Fruit fly (Drosophila melanogaster) whole organism, embryonic: ENCODE data around the gene Fign.
A peak's percentile ranks its signal among the peaks of the same experiment; 100 is the strongest.

Experiments used
- Adf1 ChIP-seq: fragments of 200-800 bp; sonication (Bioruptor generic); IDR thresholded peaks from 2 replicates; pipeline ENCODE4 v1.3.6; 2022; ENCODE audit warnings: missing biosample characterization, missing genetic modification characterization
- Atf6 ChIP-seq: fragments of 200-800 bp; sonication (Bioruptor generic); IDR thresholded peaks from 2 replicates; pipeline ENCODE4 v1.3.6; 2022; ENCODE audit warnings: missing biosample characterization, missing genetic modification characterization
- BtbVII ChIP-seq: fragments of 200-800 bp; sonication (Bioruptor generic); optimal IDR thresholded peaks from 3 replicates; lab custom pipeline; 2017; ENCODE audit warnings: missing biosample characterization, mild to moderate bottlenecking, missing genetic modification characterization
- CG10654 ChIP-seq: fragments of 200-800 bp; sonication (Bioruptor generic); optimal IDR thresholded peaks from 2 replicates; lab custom pipeline; 2016; ENCODE audit warnings: missing biosample characterization, missing genetic modification characterization
- CG10959 ChIP-seq: fragments of 200-800 bp; sonication (Bioruptor generic); IDR thresholded peaks from 2 replicates; pipeline ENCODE4 v1.3.6; 2022; ENCODE audit warnings: missing biosample characterization, missing genetic modification characterization
- CG12071 ChIP-seq: fragments of 200-800 bp; sonication (Bioruptor generic); optimal IDR thresholded peaks from 3 replicates; lab custom pipeline; 2018; ENCODE audit warnings: missing biosample characterization, mild to moderate bottlenecking, missing genetic modification characterization
- CG12236 ChIP-seq: fragments of 200-800 bp; sonication (Bioruptor generic); optimal IDR thresholded peaks from 2 replicates; lab custom pipeline; 2016; ENCODE audit warnings: missing biosample characterization, missing genetic modification characterization
- CG13624 ChIP-seq: fragments of 200-800 bp; sonication (Bioruptor generic); optimal IDR thresholded peaks from 2 replicates; lab custom pipeline; 2016; ENCODE audit warnings: missing biosample characterization, missing genetic modification characterization
- CG13894 ChIP-seq: fragments of 200-800 bp; sonication (Bioruptor generic); optimal IDR thresholded peaks from 3 replicates; lab custom pipeline; 2018; ENCODE audit warnings: missing biosample characterization, mild to moderate bottlenecking, missing genetic modification characterization, moderate library complexity
- CG14014 ChIP-seq: fragments of 200-800 bp; sonication (Bioruptor generic); IDR thresholded peaks from 2 replicates; pipeline ENCODE4 v1.3.6; 2022; ENCODE audit warnings: missing biosample characterization, missing genetic modification characterization
- CG16813 ChIP-seq: fragments of 200-800 bp; sonication (Bioruptor generic); IDR thresholded peaks from 3 replicates; pipeline ENCODE4 v1.3.6; 2022; ENCODE audit warnings: missing biosample characterization, missing genetic modification characterization; ENCODE audit not compliant: partially characterized antibody
- CG17186 ChIP-seq: fragments of 200-800 bp; sonication (Bioruptor generic); optimal IDR thresholded peaks from 3 replicates; lab custom pipeline; 2017; ENCODE audit warnings: missing biosample characterization, missing genetic modification reagents, missing genetic modification characterization
- CG17568 ChIP-seq: fragments of 200-800 bp; sonication (Bioruptor generic); optimal IDR thresholded peaks from 2 replicates; lab custom pipeline; 2018; ENCODE audit warnings: missing biosample characterization, mild to moderate bottlenecking, missing genetic modification characterization, moderate library complexity
- CG17912 ChIP-seq: fragments of 200-800 bp; sonication (Bioruptor generic); optimal IDR thresholded peaks from 2 replicates; lab custom pipeline; 2018; ENCODE audit warnings: missing biosample characterization, mild to moderate bottlenecking, missing genetic modification characterization
- CG18476 ChIP-seq: fragments of 200-800 bp; sonication (Bioruptor generic); optimal IDR thresholded peaks from 2 replicates; lab custom pipeline; 2016; ENCODE audit warnings: missing biosample characterization, mild to moderate bottlenecking, missing genetic modification characterization
- CG30403 ChIP-seq: fragments of 200-800 bp; sonication (Bioruptor generic); optimal IDR thresholded peaks from 3 replicates; lab custom pipeline; 2016; ENCODE audit warnings: missing biosample characterization, missing genetic modification characterization
- CG31365 ChIP-seq: fragments of 200-800 bp; sonication (Bioruptor generic); optimal IDR thresholded peaks from 2 replicates; lab custom pipeline; 2018; ENCODE audit warnings: missing biosample characterization, mild to moderate bottlenecking, missing genetic modification characterization
- CG34376 ChIP-seq: fragments of 200-800 bp; sonication (Bioruptor generic); optimal IDR thresholded peaks from 2 replicates; lab custom pipeline; 2018; ENCODE audit warnings: missing biosample characterization, mild to moderate bottlenecking, missing genetic modification characterization
- CG8290 ChIP-seq, 3 experiments: fragments of 200-800 bp; sonication (Bioruptor generic); optimal IDR thresholded peaks; 2 replicates each; lab custom pipeline; 2016 to 2019; ENCODE audit warnings: missing biosample characterization in 3 of 3, missing genetic modification characterization in 3 of 3, mild to moderate bottlenecking in 2 of 3, moderate library complexity in 1 of 3
- CG8478 ChIP-seq: fragments of >200 bp; optimal IDR thresholded peaks from 2 replicates; lab custom pipeline; 2018
- CG9932 ChIP-seq: fragments of 200-800 bp; sonication (Bioruptor generic); IDR thresholded peaks from 2 replicates; pipeline ENCODE4 v1.3.6; 2022; ENCODE audit warnings: missing biosample characterization, missing genetic modification characterization
- Chrac-16 ChIP-seq: fragments of 200-800 bp; sonication (Bioruptor generic); optimal IDR thresholded peaks from 3 replicates; lab custom pipeline; 2016; ENCODE audit warnings: missing biosample characterization, missing genetic modification characterization
- Dek ChIP-seq: fragments of 200-800 bp; sonication (Bioruptor generic); optimal IDR thresholded peaks from 3 replicates; lab custom pipeline; 2019; ENCODE audit warnings: missing biosample characterization, mild to moderate bottlenecking, missing genetic modification characterization, moderate library complexity
- Dip3 ChIP-seq: fragments of 200-800 bp; sonication (Bioruptor generic); optimal IDR thresholded peaks from 3 replicates; lab custom pipeline; 2016; ENCODE audit warnings: missing biosample characterization, missing genetic modification characterization
- E2f2 ChIP-seq: fragments of 200-800 bp; sonication (Bioruptor generic); IDR thresholded peaks from 2 replicates; pipeline ENCODE4 v1.3.6; 2022; ENCODE audit warnings: missing biosample characterization, missing genetic modification characterization
- HLH54F ChIP-seq: fragments of 200-800 bp; sonication (Bioruptor generic); optimal IDR thresholded peaks from 3 replicates; lab custom pipeline; 2016; ENCODE audit warnings: missing biosample characterization, missing genetic modification characterization
- Hr78 ChIP-seq, 2 experiments: fragments of 200-800 bp in 1 of 2; fragments of >200 bp in 1 of 2; sonication (Bioruptor generic) in 1 of 2; optimal IDR thresholded peaks; 2 replicates each; lab custom pipeline; 2017 to 2019; ENCODE audit warnings: missing biosample characterization in 2 of 2, missing genetic modification characterization in 2 of 2, mild to moderate bottlenecking in 1 of 2, moderate library complexity in 1 of 2
- Jarid2 ChIP-seq: fragments of 200-800 bp; sonication (Bioruptor generic); optimal IDR thresholded peaks from 3 replicates; lab custom pipeline; 2017; ENCODE audit warnings: mild to moderate bottlenecking, missing biosample characterization, missing genetic modification reagents, missing genetic modification characterization
- Lim3 ChIP-seq: fragments of 200-800 bp; sonication (Bioruptor generic); IDR thresholded peaks from 2 replicates; pipeline ENCODE4 v1.3.6; 2022; ENCODE audit warnings: missing biosample characterization, missing genetic modification characterization
- Mad ChIP-seq: fragments of 200-800 bp; sonication (Bioruptor generic); optimal IDR thresholded peaks from 2 replicates; lab custom pipeline; 2016; ENCODE audit warnings: missing biosample characterization, missing genetic modification characterization
- Sin3A ChIP-seq: fragments of >200 bp; optimal IDR thresholded peaks from 2 replicates; lab custom pipeline; 2018
- Sox100B ChIP-seq: fragments of 200-800 bp; sonication (Bioruptor generic); optimal IDR thresholded peaks from 3 replicates; lab custom pipeline; 2018; ENCODE audit warnings: missing biosample characterization, mild to moderate bottlenecking, missing genetic modification characterization
- ab ChIP-seq: fragments of 200-800 bp; sonication (Bioruptor generic); optimal IDR thresholded peaks from 2 replicates; lab custom pipeline; 2016; ENCODE audit warnings: missing biosample characterization, missing genetic modification characterization
- al ChIP-seq: fragments of 200-800 bp; sonication (Bioruptor generic); IDR thresholded peaks from 2 replicates; pipeline ENCODE4 v1.3.6; 2022; ENCODE audit warnings: missing biosample characterization, missing genetic modification characterization
- bsh ChIP-seq, 2 experiments: fragments of 200-800 bp; sonication (Bioruptor generic); optimal IDR thresholded peaks; 2 replicates each; lab custom pipeline; 2017 to 2018; ENCODE audit warnings: mild to moderate bottlenecking in 2 of 2, missing biosample characterization in 2 of 2, missing genetic modification characterization in 2 of 2, moderate library complexity in 1 of 2
- btn ChIP-seq: fragments of 200-800 bp; sonication (Bioruptor generic); optimal IDR thresholded peaks from 2 replicates; lab custom pipeline; 2016; ENCODE audit warnings: missing biosample characterization, missing genetic modification characterization
- chn ChIP-seq: fragments of 200-800 bp; sonication (Bioruptor generic); optimal IDR thresholded peaks from 2 replicates; lab custom pipeline; 2016; ENCODE audit warnings: missing biosample characterization, missing genetic modification characterization
- croc ChIP-seq: fragments of 200-800 bp; sonication (Bioruptor generic); conservative IDR thresholded peaks from 3 replicates; pipeline ENCODE4 v1.3.6; 2022; ENCODE audit warnings: missing biosample characterization, missing genetic modification characterization
- crol ChIP-seq: fragments of 200-800 bp; sonication (Bioruptor generic); IDR thresholded peaks from 2 replicates; pipeline ENCODE4 v1.3.6; 2022; ENCODE audit warnings: missing biosample characterization, missing genetic modification characterization
- disco-r ChIP-seq: fragments of 200-800 bp; sonication (Bioruptor generic); optimal IDR thresholded peaks from 2 replicates; lab custom pipeline; 2016; ENCODE audit warnings: missing biosample characterization, missing genetic modification characterization
- dysf ChIP-seq: fragments of 200-800 bp; sonication (Bioruptor generic); IDR thresholded peaks from 3 replicates; pipeline ENCODE4 v1.3.6; 2022; ENCODE audit warnings: missing biosample characterization, missing genetic modification characterization
- gce ChIP-seq: fragments of 200-800 bp; sonication (Bioruptor generic); IDR thresholded peaks from 3 replicates; pipeline ENCODE4 v1.3.6; 2022; ENCODE audit warnings: missing biosample characterization, missing genetic modification characterization
- her ChIP-seq: fragments of 200-800 bp; sonication (Bioruptor generic); optimal IDR thresholded peaks from 2 replicates; lab custom pipeline; 2016; ENCODE audit warnings: missing biosample characterization, missing genetic modification characterization
- lab ChIP-seq: fragments of 200-800 bp; sonication (Bioruptor generic); optimal IDR thresholded peaks from 3 replicates; lab custom pipeline; 2017; ENCODE audit warnings: missing biosample characterization, missing genetic modification characterization, mild to moderate bottlenecking, moderate library complexity, missing genetic modification reagents
- nau ChIP-seq: fragments of 200-800 bp; sonication (Bioruptor generic); optimal IDR thresholded peaks from 3 replicates; lab custom pipeline; 2017; ENCODE audit warnings: missing biosample characterization, mild to moderate bottlenecking, missing genetic modification characterization, missing genetic modification reagents
- prd ChIP-seq, 3 experiments: fragments of >200 bp in 2 of 3; fragments of 200-800 bp in 1 of 3; sonication (Bioruptor generic) in 1 of 3; optimal IDR thresholded peaks in 2 of 3; IDR thresholded peaks in 1 of 3; 2 replicates in 2 of 3; 3 replicates in 1 of 3; pipeline versions ENCODE4 v1.3.6 to Lab custom; 2017 to 2022; ENCODE audit warnings: missing biosample characterization in 1 of 3, missing genetic modification characterization in 1 of 3
- salm ChIP-seq: fragments of 200-800 bp; sonication (Bioruptor generic); optimal IDR thresholded peaks from 2 replicates; lab custom pipeline; 2018; ENCODE audit warnings: missing biosample characterization, mild to moderate bottlenecking, missing genetic modification characterization
- slp2 ChIP-seq: fragments of 200-800 bp; sonication (Bioruptor generic); optimal IDR thresholded peaks from 2 replicates; lab custom pipeline; 2016; ENCODE audit warnings: missing biosample characterization, missing genetic modification characterization
- sob ChIP-seq: fragments of 200-800 bp; sonication (Bioruptor generic); IDR thresholded peaks from 2 replicates; pipeline ENCODE4 v1.3.6; 2022; ENCODE audit warnings: missing biosample characterization, missing genetic modification characterization
- trem ChIP-seq: fragments of 200-800 bp; optimal IDR thresholded peaks from 3 replicates; lab custom pipeline; 2019; ENCODE audit warnings: missing biosample characterization, mild to moderate bottlenecking, missing genetic modification characterization, moderate library complexity
- usp ChIP-seq: fragments of >200 bp; optimal IDR thresholded peaks from 2 replicates; lab custom pipeline; 2017; ENCODE audit warnings: missing biosample characterization, missing genetic modification characterization

Fign gene

DNA sequence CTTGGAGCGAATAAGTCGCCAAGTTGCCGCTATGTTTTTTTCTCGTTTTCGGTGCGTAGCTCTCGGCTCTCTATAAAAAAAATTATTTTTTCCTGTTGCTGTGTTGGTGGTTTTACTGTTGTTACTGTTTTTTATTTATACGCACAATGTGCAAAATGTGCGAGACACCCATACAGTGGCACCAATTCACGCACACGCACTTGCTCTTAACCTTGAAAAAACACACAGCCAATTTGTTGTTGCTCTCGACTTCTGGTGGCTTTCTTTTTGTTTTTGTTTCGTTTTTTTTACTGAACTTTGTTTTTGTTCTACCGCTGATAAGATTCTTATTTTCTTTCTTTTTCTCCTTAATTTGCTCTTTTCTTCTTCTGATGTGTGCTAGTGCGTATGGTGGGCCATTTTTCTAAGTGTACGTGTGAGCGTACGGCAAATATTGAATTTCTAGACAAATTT is 36.5 kb upstream of the Fign start (continued):
- TF ChIP-seq lab (GFP tag; lab: Kevin White, UChicago), result peak; percentile 41
- no peak for TF ChIP-seq Hr78 (GFP tag; optimal IDR thresholded peaks at IDR 0.05; lab: Kevin White, UChicago)
- no peak for TF ChIP-seq ab (GFP tag; lab: Kevin White, UChicago)
- no peak; the same call in 2 of the 3 replicates for TF ChIP-seq dysf (GFP tag; lab: Robert Waterston, UW)
- peak; percentile 30 for TF ChIP-seq CG30403
- TF ChIP-seq CG17186 (GFP tag; lab: Kevin White, UChicago), result no peak
- TF ChIP-seq Adf1 (GFP tag; lab: Robert Waterston, UW), result peak; percentile 13; the same call in 1 of the 2 replicates
- TF ChIP-seq Sin3A (lab: Kevin White, UChicago), result no peak
- no peak for TF ChIP-seq trem
- peak; percentile 20 for TF ChIP-seq HLH54F (GFP tag; lab: Kevin White, UChicago)
- peak; percentile 12 for TF ChIP-seq BtbVII (GFP tag; lab: Kevin White, UChicago)
- TF ChIP-seq usp, result no peak
- no peak for TF ChIP-seq Chrac-16 (GFP tag; lab: Kevin White, UChicago)
- TF ChIP-seq salm, result no peak
- TF ChIP-seq Dip3, result no peak
- peak; percentile 52; the same call in 1 of the 2 replicates for TF ChIP-seq Atf6 (GFP tag; lab: Robert Waterston, UW)
- no peak for TF ChIP-seq CG17568 (GFP tag; lab: Kevin White, UChicago)
- TF ChIP-seq CG12071 (GFP tag; lab: Kevin White, UChicago), result no peak
- TF ChIP-seq CG10654 (GFP tag; lab: Kevin White, UChicago), result no peak
- TF ChIP-seq CG18476 (GFP tag; lab: Kevin White, UChicago), result no peak
- peak; percentile 57 for TF ChIP-seq CG9932
- TF ChIP-seq Sox100B (GFP tag; lab: Kevin White, UChicago), result no peak
- no peak for TF ChIP-seq Lim3
- 0 out of 2 replicates have a peak, but pooled peaks have one; percentile 22 for TF ChIP-seq CG14014 (GFP tag; lab: Robert Waterston, UW)
- no peak for TF ChIP-seq crol (GFP tag; lab: Robert Waterston, UW)
- TF ChIP-seq CG16813 (GFP tag; lab: Robert Waterston, UW), result no peak
- TF ChIP-seq prd (optimal IDR thresholded peaks at IDR 0.05; lab: Kevin White, UChicago), result no peak
- TF ChIP-seq prd (GFP tag; IDR thresholded peaks at IDR 0.05; lab: Robert Waterston, UW), result no peak
- TF ChIP-seq disco-r (GFP tag; lab: Kevin White, UChicago), result no peak
- TF ChIP-seq CG31365, result no peak
- TF ChIP-seq CG10959 (GFP tag; lab: Robert Waterston, UW), result no peak
- no peak for TF ChIP-seq CG8290 (GFP tag; optimal IDR thresholded peaks at IDR 0.05; lab: Kevin White, UChicago)
- TF ChIP-seq CG8290 (tag; optimal IDR thresholded peaks at IDR 0.05; lab: Kevin White, UChicago), result no peak
- peak in 1 of 2 experiments; percentile 76 for TF ChIP-seq bsh (GFP tag; optimal IDR thresholded peaks at IDR 0.05; lab: Kevin White, UChicago)
- no peak for TF ChIP-seq croc
- TF ChIP-seq btn, result no peak
- TF ChIP-seq chn (GFP tag; lab: Kevin White, UChicago), result no peak
- TF ChIP-seq CG13624 (GFP tag; lab: Kevin White, UChicago), result peak; percentile 45
- TF ChIP-seq al (GFP tag; lab: Robert Waterston, UW), result no peak
- peak; percentile 33 for TF ChIP-seq Dek (tag; lab: Kevin White, UChicago)
- TF ChIP-seq Jarid2 (GFP tag; lab: Kevin White, UChicago), result no peak
- no peak for TF ChIP-seq CG17912 (GFP tag; lab: Kevin White, UChicago)
- no peak for TF ChIP-seq slp2 (GFP tag; lab: Kevin White, UChicago)
- TF ChIP-seq her (GFP tag; lab: Kevin White, UChicago), result peak; percentile 14
- TF ChIP-seq gce (GFP tag; lab: Robert Waterston, UW), result no peak
- TF ChIP-seq Mad, result no peak
- no peak for TF ChIP-seq CG13894
- no peak for TF ChIP-seq E2f2 (GFP tag; lab: Robert Waterston, UW)
- no peak for TF ChIP-seq CG8478
- TF ChIP-seq CG34376 (GFP tag; lab: Kevin White, UChicago), result peak; percentile 1
- TF ChIP-seq nau (GFP tag; lab: Kevin White, UChicago), result no peak
- peak; percentile 68 for TF ChIP-seq sob (GFP tag; lab: Robert Waterston, UW)
- no peak for TF ChIP-seq CG12236 (GFP tag; lab: Kevin White, UChicago)
